Fruit fly (Drosophila melanogaster): ENCODE data around the gene CG43155.

The CG43155 gene

DNA sequence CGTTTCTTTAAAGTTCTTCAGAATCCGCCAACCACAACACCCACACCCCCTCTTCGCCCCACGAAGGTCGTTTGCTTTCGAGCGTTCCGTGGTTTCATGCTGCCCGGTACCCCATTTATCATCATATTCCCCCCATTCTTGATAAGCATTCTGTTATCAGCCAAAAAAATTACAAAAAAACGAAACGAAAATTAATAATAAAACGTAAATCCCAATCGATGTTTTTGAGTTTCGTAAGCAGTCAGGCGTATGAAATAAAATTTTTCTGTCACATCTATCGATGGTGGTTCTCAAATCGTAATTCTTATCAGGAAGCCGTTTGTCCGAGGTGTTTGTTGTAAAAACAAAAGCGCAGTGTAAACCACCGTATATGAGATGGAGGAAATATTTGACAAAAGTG, 35.9 kb downstream of the CG43155 start:
- TF ChIP-seq Snoo (tag; optimal IDR thresholded peaks at IDR 0.05): no peak
- no peak for TF ChIP-seq rn (GFP tag; IDR thresholded peaks at IDR 0.05)
- TF ChIP-seq EcR (GFP tag; optimal IDR thresholded peaks at IDR 0.05): no peak
- no peak for TF ChIP-seq CG34367 (tag; optimal IDR thresholded peaks at IDR 0.05)
- TF ChIP-seq Pif1B (GFP tag; optimal IDR thresholded peaks at IDR 0.05): no peak
- no peak for TF ChIP-seq CG8159 (tag; optimal IDR thresholded peaks at IDR 0.05)
- no peak for TF ChIP-seq Ets98B (GFP tag; IDR thresholded peaks at IDR 0.05)
- TF ChIP-seq CG10348 (GFP tag; IDR thresholded peaks at IDR 0.05): no peak
- no peak for TF ChIP-seq CG15710 (tag; optimal IDR thresholded peaks at IDR 0.05)
- TF ChIP-seq CG13204 (GFP tag; optimal IDR thresholded peaks at IDR 0.05): no peak
- no peak for TF ChIP-seq gl (tag; optimal IDR thresholded peaks at IDR 0.05)
- TF ChIP-seq CG12605 (GFP tag; IDR thresholded peaks at IDR 0.05): no peak
- TF ChIP-seq CG32121 (GFP tag; IDR thresholded peaks at IDR 0.05): no peak
- TF ChIP-seq D1 (tag; optimal IDR thresholded peaks at IDR 0.05): no peak
- TF ChIP-seq CG14655 (GFP tag; optimal IDR thresholded peaks at IDR 0.05): no peak
- no peak for TF ChIP-seq CG8301 (tag; optimal IDR thresholded peaks at IDR 0.05)

DNA sequence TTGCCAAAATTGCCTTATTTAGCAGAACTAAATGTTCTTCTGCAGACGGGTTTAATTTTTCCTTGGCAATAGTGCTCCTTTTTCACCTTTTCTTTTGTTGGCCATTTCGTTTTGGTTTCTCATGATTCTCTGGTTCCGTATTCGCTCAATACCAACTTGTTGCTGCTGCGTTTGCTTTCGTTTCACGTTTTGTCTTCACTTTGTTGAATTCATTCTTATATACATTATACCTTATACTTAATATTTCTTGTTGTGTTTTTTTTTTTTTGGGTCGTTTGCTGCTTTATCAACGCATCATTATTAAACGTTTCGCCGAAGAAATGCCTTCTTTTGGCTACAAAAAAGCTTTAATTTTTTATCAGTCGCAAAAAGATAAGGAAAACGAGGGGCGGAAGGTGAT, 36.7 kb downstream of the CG43155 start:
- TF ChIP-seq CG8159 (tag; optimal IDR thresholded peaks at IDR 0.05): no peak
- no peak for TF ChIP-seq fd96Ca (GFP tag; IDR thresholded peaks at IDR 0.05)
- no peak for TF ChIP-seq Snoo (tag; optimal IDR thresholded peaks at IDR 0.05)
- no peak for TF ChIP-seq CG13204 (GFP tag; optimal IDR thresholded peaks at IDR 0.05)
- no peak for TF ChIP-seq CG9948 (tag; optimal IDR thresholded peaks at IDR 0.05)
- no peak for TF ChIP-seq gl (tag; optimal IDR thresholded peaks at IDR 0.05)
- no peak for TF ChIP-seq Pif1A (GFP tag; optimal IDR thresholded peaks at IDR 0.05)
- TF ChIP-seq CG10348 (GFP tag; IDR thresholded peaks at IDR 0.05): no peak
- no peak for TF ChIP-seq D1 (tag; optimal IDR thresholded peaks at IDR 0.05)
- no peak for TF ChIP-seq Pif1B (GFP tag; optimal IDR thresholded peaks at IDR 0.05)
- no peak for TF ChIP-seq CG8301 (tag; optimal IDR thresholded peaks at IDR 0.05)
- no peak for TF ChIP-seq CG15710 (tag; optimal IDR thresholded peaks at IDR 0.05)
- no peak for TF ChIP-seq CG34367 (tag; optimal IDR thresholded peaks at IDR 0.05)
- no peak for TF ChIP-seq CG12605 (GFP tag; IDR thresholded peaks at IDR 0.05)
- TF ChIP-seq rn (GFP tag; IDR thresholded peaks at IDR 0.05): no peak
- TF ChIP-seq CG4496 (GFP tag; IDR thresholded peaks at IDR 0.05): no peak
- no peak for TF ChIP-seq EcR (GFP tag; optimal IDR thresholded peaks at IDR 0.05)
- TF ChIP-seq CG32121 (GFP tag; IDR thresholded peaks at IDR 0.05): no peak

DNA sequence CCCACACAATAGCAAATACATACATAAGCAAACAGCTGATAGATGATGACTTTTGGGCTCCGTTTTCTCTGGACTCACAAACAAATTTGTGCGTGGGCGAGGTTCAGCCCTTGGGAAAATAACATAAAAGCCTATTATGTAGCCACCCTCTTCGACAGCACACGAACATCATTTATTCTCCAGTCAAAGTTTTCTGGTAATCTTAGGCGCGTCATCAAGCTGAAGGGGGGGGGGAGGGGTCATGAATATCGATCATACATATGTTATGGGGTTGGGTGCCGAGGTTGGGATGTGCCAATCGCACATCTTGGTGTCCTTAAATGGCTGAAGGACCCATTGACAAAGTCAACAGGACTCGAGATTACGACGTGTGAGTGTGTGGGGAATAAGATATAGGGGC, 38.6 kb downstream of the CG43155 start:
- TF ChIP-seq CG8159 (tag; optimal IDR thresholded peaks at IDR 0.05): no peak
- no peak for TF ChIP-seq Snoo (tag; optimal IDR thresholded peaks at IDR 0.05)
- TF ChIP-seq CG12605 (GFP tag; IDR thresholded peaks at IDR 0.05): no peak
- no peak for TF ChIP-seq CG15710 (tag; optimal IDR thresholded peaks at IDR 0.05)
- no peak for TF ChIP-seq CG32121 (GFP tag; IDR thresholded peaks at IDR 0.05)
- no peak for TF ChIP-seq CG4496 (GFP tag; IDR thresholded peaks at IDR 0.05)
- no peak for TF ChIP-seq CG14655 (GFP tag; optimal IDR thresholded peaks at IDR 0.05)
- no peak for TF ChIP-seq CG13204 (GFP tag; optimal IDR thresholded peaks at IDR 0.05)
- no peak for TF ChIP-seq CG10348 (GFP tag; IDR thresholded peaks at IDR 0.05)
- TF ChIP-seq CG17806 (tag; optimal IDR thresholded peaks at IDR 0.05): no peak
- TF ChIP-seq Ets98B (GFP tag; IDR thresholded peaks at IDR 0.05): no peak
- TF ChIP-seq D1 (tag; optimal IDR thresholded peaks at IDR 0.05): no peak
- no peak for TF ChIP-seq rn (GFP tag; IDR thresholded peaks at IDR 0.05)
- TF ChIP-seq Pif1A (GFP tag; optimal IDR thresholded peaks at IDR 0.05): no peak
- no peak for TF ChIP-seq gl (tag; optimal IDR thresholded peaks at IDR 0.05)
- TF ChIP-seq CG9948 (tag; optimal IDR thresholded peaks at IDR 0.05): no peak
- no peak for TF ChIP-seq fd96Ca (GFP tag; IDR thresholded peaks at IDR 0.05)
- TF ChIP-seq CG8301 (tag; optimal IDR thresholded peaks at IDR 0.05): no peak
- TF ChIP-seq EcR (GFP tag; optimal IDR thresholded peaks at IDR 0.05): no peak

DNA sequence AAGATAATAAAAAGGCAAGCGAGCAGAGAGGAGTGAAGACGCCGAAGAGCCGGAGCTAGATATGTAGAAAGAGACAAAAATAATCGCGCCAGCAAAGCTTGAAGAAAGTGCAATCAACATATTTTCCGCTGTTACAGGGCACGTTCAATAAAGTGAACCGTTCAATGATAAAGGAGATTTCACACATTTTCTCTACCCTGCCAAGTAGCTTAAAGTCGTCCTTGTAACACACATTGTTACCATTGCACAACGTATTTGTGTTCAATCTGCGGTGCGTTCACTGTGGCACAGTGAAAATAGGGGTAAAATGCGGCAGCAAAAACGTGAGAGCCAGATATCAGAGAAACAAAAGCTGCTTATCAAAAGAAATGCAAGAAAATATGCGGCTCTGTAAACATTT, 39.9 kb downstream of the CG43155 start:
- peak; percentile 82 for TF ChIP-seq fd96Ca (GFP tag; IDR thresholded peaks at IDR 0.05)
- TF ChIP-seq Pif1B (GFP tag; optimal IDR thresholded peaks at IDR 0.05): peak; percentile 73
- TF ChIP-seq CG8159 (tag; optimal IDR thresholded peaks at IDR 0.05): peak; percentile 66
- TF ChIP-seq CG10348 (GFP tag; IDR thresholded peaks at IDR 0.05): no peak
- peak; percentile 65 for TF ChIP-seq CG8301 (tag; optimal IDR thresholded peaks at IDR 0.05)
- TF ChIP-seq rn (GFP tag; IDR thresholded peaks at IDR 0.05): 0 out of 2 replicates have a peak, but pooled peaks have one; percentile 26
- peak; percentile 9 for TF ChIP-seq CG13204 (GFP tag; optimal IDR thresholded peaks at IDR 0.05)
- TF ChIP-seq D1 (tag; optimal IDR thresholded peaks at IDR 0.05): no peak
- peak; percentile 68 for TF ChIP-seq CG15710 (tag; optimal IDR thresholded peaks at IDR 0.05)
- TF ChIP-seq CG14655 (GFP tag; optimal IDR thresholded peaks at IDR 0.05): peak; percentile 70
- TF ChIP-seq CG17806 (tag; optimal IDR thresholded peaks at IDR 0.05): peak; percentile 59
- TF ChIP-seq CG32121 (GFP tag; IDR thresholded peaks at IDR 0.05): peak; percentile 49
- peak; percentile 81 for TF ChIP-seq Ets98B (GFP tag; IDR thresholded peaks at IDR 0.05)
- peak; percentile 48 for TF ChIP-seq CG9948 (tag; optimal IDR thresholded peaks at IDR 0.05)
- peak; percentile 55 for TF ChIP-seq CG34367 (tag; optimal IDR thresholded peaks at IDR 0.05)
- TF ChIP-seq Pif1A (GFP tag; optimal IDR thresholded peaks at IDR 0.05): peak; percentile 77
- TF ChIP-seq EcR (GFP tag; optimal IDR thresholded peaks at IDR 0.05): no peak
- TF ChIP-seq CG4496 (GFP tag; IDR thresholded peaks at IDR 0.05): peak; percentile 83
- TF ChIP-seq Snoo (tag; optimal IDR thresholded peaks at IDR 0.05): peak; percentile 76
- no peak for TF ChIP-seq gl (tag; optimal IDR thresholded peaks at IDR 0.05)
- TF ChIP-seq CG12605 (GFP tag; IDR thresholded peaks at IDR 0.05): 0 out of 2 replicates have a peak, but pooled peaks have one; percentile 35

DNA sequence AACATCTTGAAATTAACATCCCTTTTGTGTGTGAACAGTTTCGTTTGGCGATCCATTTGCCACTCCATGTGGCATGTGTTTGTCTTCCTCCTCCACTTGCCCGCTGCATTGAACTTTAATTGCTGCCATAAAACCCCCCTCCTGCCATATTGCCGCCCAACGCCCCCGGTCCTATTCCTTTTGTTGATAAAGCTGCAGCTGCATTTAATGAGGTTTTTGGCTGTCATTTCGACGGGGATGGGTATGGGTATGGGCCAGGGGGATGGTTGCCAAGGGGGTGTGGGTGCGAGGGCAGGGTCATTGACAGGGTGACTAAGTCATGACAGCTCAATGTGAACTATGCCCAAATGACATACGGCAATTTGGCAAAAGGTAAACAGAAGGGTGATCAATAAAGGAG, 40.7 kb downstream of the CG43155 start:
- TF ChIP-seq EcR (GFP tag; optimal IDR thresholded peaks at IDR 0.05): peak; percentile 28
- no peak for TF ChIP-seq fd96Ca (GFP tag; IDR thresholded peaks at IDR 0.05)
- TF ChIP-seq CG13204 (GFP tag; optimal IDR thresholded peaks at IDR 0.05): no peak
- TF ChIP-seq CG4496 (GFP tag; IDR thresholded peaks at IDR 0.05): no peak
- TF ChIP-seq rn (GFP tag; IDR thresholded peaks at IDR 0.05): no peak
- no peak for TF ChIP-seq Ets98B (GFP tag; IDR thresholded peaks at IDR 0.05)
- no peak for TF ChIP-seq CG10348 (GFP tag; IDR thresholded peaks at IDR 0.05)
- TF ChIP-seq Snoo (tag; optimal IDR thresholded peaks at IDR 0.05): no peak

Measured in whole organism, pupa.